Comparison of ENCODE assay signal across 1 fruit fly cellular context in genomic region chr3L:1569162-1569965, dm6.
TF ChIP-seq lines count a peak whose summit lies in the region.

Tmep (plus strand) TSS chr3L:1569181.

TF ChIP-seq in whole organism, embryonic, 481 proteins besides CTCF, POLR2A, EP300 and RAD21 (continued from another document):
- no peak for TF ChIP-seq br (optimal IDR thresholded peaks at IDR 0.05; lab: Kevin White, UChicago)
- no peak for TF ChIP-seq fd96Cb (tag; optimal IDR thresholded peaks at IDR 0.05; lab: Kevin White, UChicago)
- no peak for TF ChIP-seq CG3065 (GFP tag; optimal IDR thresholded peaks at IDR 0.05; lab: Kevin White, UChicago)
- no peak for TF ChIP-seq CG4404 (GFP tag; IDR thresholded peaks at IDR 0.05; lab: Robert Waterston, UW)
- no peak for TF ChIP-seq CG3726 (GFP tag; IDR thresholded peaks at IDR 0.05; lab: Robert Waterston, UW)
- no peak for TF ChIP-seq CG2889 (GFP tag; IDR thresholded peaks at IDR 0.05; lab: Robert Waterston, UW)
- TF ChIP-seq h (optimal IDR thresholded peaks at IDR 0.05; lab: Kevin White, UChicago) = no peak
- no peak for TF ChIP-seq CG4282 (GFP tag; optimal IDR thresholded peaks at IDR 0.05; lab: Kevin White, UChicago)
- no peak for TF ChIP-seq slbo (GFP tag; IDR thresholded peaks at IDR 0.05; lab: Robert Waterston, UW)
- no peak for TF ChIP-seq Spps (tag; optimal IDR thresholded peaks at IDR 0.05; lab: Kevin White, UChicago)
- no peak for TF ChIP-seq CG2875 (GFP tag; optimal IDR thresholded peaks at IDR 0.05; lab: Kevin White, UChicago)
- TF ChIP-seq CG2120 (GFP tag; optimal IDR thresholded peaks at IDR 0.05; lab: Kevin White, UChicago) = no peak
- TF ChIP-seq Med (GFP tag; lab: Kevin White, UChicago) = peak; percentile 44
- no peak for TF ChIP-seq CG13775 (GFP tag; optimal IDR thresholded peaks at IDR 0.05; lab: Kevin White, UChicago)
- TF ChIP-seq Lpt (GFP tag; optimal IDR thresholded peaks at IDR 0.05; lab: Kevin White, UChicago) = no peak
- TF ChIP-seq CG12391 (tag; optimal IDR thresholded peaks at IDR 0.05; lab: Kevin White, UChicago) = no peak
- no peak for TF ChIP-seq Chrac-16 (GFP tag; optimal IDR thresholded peaks at IDR 0.05; lab: Kevin White, UChicago)
- no peak for TF ChIP-seq Abd-B (GFP tag; optimal IDR thresholded peaks at IDR 0.05; lab: Kevin White, UChicago)
- no peak for TF ChIP-seq usp (GFP tag; optimal IDR thresholded peaks at IDR 0.05; lab: Kevin White, UChicago)
- TF ChIP-seq Doc2 (GFP tag; IDR thresholded peaks at IDR 0.05; lab: Robert Waterston, UW) = no peak
- no peak for TF ChIP-seq gce (GFP tag; IDR thresholded peaks at IDR 0.05; lab: Robert Waterston, UW)
- no peak for TF ChIP-seq dm (GFP tag; optimal IDR thresholded peaks at IDR 0.05; lab: Kevin White, UChicago)
- TF ChIP-seq ewg (GFP tag; optimal IDR thresholded peaks at IDR 0.05; lab: Kevin White, UChicago) = no peak
- no peak for TF ChIP-seq CG1024 (GFP tag; IDR thresholded peaks at IDR 0.05; lab: Robert Waterston, UW)
- no peak for TF ChIP-seq Dek (tag; optimal IDR thresholded peaks at IDR 0.05; lab: Kevin White, UChicago)
- no peak for TF ChIP-seq CG4328 (GFP tag; optimal IDR thresholded peaks at IDR 0.05; lab: Kevin White, UChicago)
- TF ChIP-seq CG12942 (GFP tag; optimal IDR thresholded peaks at IDR 0.05; lab: Kevin White, UChicago) = no peak
- TF ChIP-seq MTF-1 (GFP tag; optimal IDR thresholded peaks at IDR 0.05; lab: Kevin White, UChicago; ENCODE audit: borderline replicate concordance) = peak; percentile 8
- TF ChIP-seq CG6689 (GFP tag; IDR thresholded peaks at IDR 0.05; lab: Robert Waterston, UW) = no peak
- TF ChIP-seq Hr39 (optimal IDR thresholded peaks at IDR 0.05; lab: Kevin White, UChicago) = no peak
- no peak for TF ChIP-seq unpg (GFP tag; optimal IDR thresholded peaks at IDR 0.05; lab: Kevin White, UChicago)
- peak; percentile 4 for TF ChIP-seq CG12659 (GFP tag; optimal IDR thresholded peaks at IDR 0.05; lab: Kevin White, UChicago)
- TF ChIP-seq CrebB (tag; optimal IDR thresholded peaks at IDR 0.05; lab: Kevin White, UChicago) = no peak
- TF ChIP-seq row (GFP tag; IDR thresholded peaks at IDR 0.05; lab: Robert Waterston, UW) = no peak; the same call in 2 of the 3 replicates
- no peak for TF ChIP-seq CG4707 (GFP tag; optimal IDR thresholded peaks at IDR 0.05; lab: Kevin White, UChicago)
- peak; percentile 3 for TF ChIP-seq Ets97D (GFP tag; optimal IDR thresholded peaks at IDR 0.05; lab: Kevin White, UChicago)
- no peak for TF ChIP-seq Optix (GFP tag; IDR thresholded peaks at IDR 0.05; lab: Robert Waterston, UW)
- TF ChIP-seq tio (GFP tag; optimal IDR thresholded peaks at IDR 0.05; lab: Kevin White, UChicago) = no peak
- TF ChIP-seq CG13894 (tag; optimal IDR thresholded peaks at IDR 0.05; lab: Kevin White, UChicago) = no peak
- TF ChIP-seq CG16813 (GFP tag; IDR thresholded peaks at IDR 0.05; lab: Robert Waterston, UW; ENCODE audit: partially characterized antibody) = 0 out of 3 replicates have a peak, but pooled peaks have one; percentile 15
- TF ChIP-seq CG9727 (GFP tag; optimal IDR thresholded peaks at IDR 0.05; lab: Kevin White, UChicago) = no peak
- TF ChIP-seq zen (tag; optimal IDR thresholded peaks at IDR 0.05; lab: Kevin White, UChicago) = no peak
- TF ChIP-seq kah (GFP tag; optimal IDR thresholded peaks at IDR 0.05; lab: Kevin White, UChicago) = no peak
- no peak for TF ChIP-seq ato (GFP tag; IDR thresholded peaks at IDR 0.05; lab: Robert Waterston, UW; ENCODE audit: partially characterized antibody)
- no peak for TF ChIP-seq so (GFP tag; IDR thresholded peaks at IDR 0.05; lab: Robert Waterston, UW)
- TF ChIP-seq NC2β (GFP tag; optimal IDR thresholded peaks at IDR 0.05; lab: Kevin White, UChicago) = no peak
- no peak for TF ChIP-seq CG8944 (GFP tag; optimal IDR thresholded peaks at IDR 0.05; lab: Kevin White, UChicago)
- TF ChIP-seq Dip2 (GFP tag; IDR thresholded peaks at IDR 0.05; lab: Robert Waterston, UW) = no peak
- no peak for TF ChIP-seq CG6813 (GFP tag; optimal IDR thresholded peaks at IDR 0.05; lab: Kevin White, UChicago)
- TF ChIP-seq her (GFP tag; optimal IDR thresholded peaks at IDR 0.05; lab: Kevin White, UChicago) = no peak
- TF ChIP-seq CG3281 (GFP tag; optimal IDR thresholded peaks at IDR 0.05; lab: Kevin White, UChicago) = peak; percentile 17
- no peak for TF ChIP-seq CG10654 (GFP tag; optimal IDR thresholded peaks at IDR 0.05; lab: Kevin White, UChicago)
- TF ChIP-seq CG11247 (GFP tag; IDR thresholded peaks at IDR 0.05; lab: Robert Waterston, UW) = no peak
- no peak for TF ChIP-seq ham (GFP tag; IDR thresholded peaks at IDR 0.05; lab: Robert Waterston, UW)
- no peak for TF ChIP-seq CG14014 (GFP tag; IDR thresholded peaks at IDR 0.05; lab: Robert Waterston, UW)
- TF ChIP-seq CG17385 (GFP tag; optimal IDR thresholded peaks at IDR 0.05; lab: Kevin White, UChicago) = peak; percentile 89
- TF ChIP-seq bsh (GFP tag; optimal IDR thresholded peaks at IDR 0.05; lab: Kevin White, UChicago) = no peak
- no peak for TF ChIP-seq trem (tag; optimal IDR thresholded peaks at IDR 0.05; lab: Kevin White, UChicago)
- peak; percentile 67 for TF ChIP-seq CG30020 (tag; optimal IDR thresholded peaks at IDR 0.05; lab: Kevin White, UChicago)
- no peak for TF ChIP-seq wdn (GFP tag; IDR thresholded peaks at IDR 0.05; lab: Robert Waterston, UW)
- no peak for TF ChIP-seq Scr (GFP tag; IDR thresholded peaks at IDR 0.05; lab: Robert Waterston, UW; ENCODE audit: partially characterized antibody)
- TF ChIP-seq CG6254 (GFP tag; optimal IDR thresholded peaks at IDR 0.05; lab: Kevin White, UChicago) = no peak
- no peak for TF ChIP-seq CG42726 (GFP tag; IDR thresholded peaks at IDR 0.05; lab: Robert Waterston, UW; ENCODE audit: partially characterized antibody)
- TF ChIP-seq ttk (GFP tag; IDR thresholded peaks at IDR 0.05; lab: Robert Waterston, UW) = no peak
- TF ChIP-seq CG32767 (GFP tag; IDR thresholded peaks at IDR 0.05; lab: Robert Waterston, UW) = no peak
- peak; percentile 28 for TF ChIP-seq mirr (GFP tag; optimal IDR thresholded peaks at IDR 0.05; lab: Kevin White, UChicago)
- no peak for TF ChIP-seq fd102C (GFP tag; optimal IDR thresholded peaks at IDR 0.05; lab: Kevin White, UChicago)
- no peak for TF ChIP-seq fru (optimal IDR thresholded peaks at IDR 0.05; lab: Kevin White, UChicago)
- TF ChIP-seq aop (GFP tag; IDR thresholded peaks at IDR 0.05; lab: Robert Waterston, UW) = no peak
- TF ChIP-seq ftz-f1 (GFP tag; optimal IDR thresholded peaks at IDR 0.05; lab: Kevin White, UChicago) = no peak
- TF ChIP-seq kay (GFP tag; optimal IDR thresholded peaks at IDR 0.05; lab: Kevin White, UChicago) = no peak
- TF ChIP-seq CG12155 (GFP tag; optimal IDR thresholded peaks at IDR 0.05; lab: Kevin White, UChicago) = no peak
- peak; percentile 33; the same call in 1 of the 2 replicates for TF ChIP-seq amos (GFP tag; IDR thresholded peaks at IDR 0.05; lab: Robert Waterston, UW; ENCODE audit: partially characterized antibody)
- TF ChIP-seq esg (GFP tag; conservative IDR thresholded peaks at IDR 0.05; lab: Robert Waterston, UW) = no peak
- no peak for TF ChIP-seq Deaf1 (tag; optimal IDR thresholded peaks at IDR 0.05; lab: Kevin White, UChicago)
- TF ChIP-seq maf-S (GFP tag; optimal IDR thresholded peaks at IDR 0.05; lab: Kevin White, UChicago) = no peak
- TF ChIP-seq CG13624 (GFP tag; optimal IDR thresholded peaks at IDR 0.05; lab: Kevin White, UChicago) = no peak
- TF ChIP-seq CG9609 (GFP tag; optimal IDR thresholded peaks at IDR 0.05; lab: Kevin White, UChicago) = no peak
- no peak for TF ChIP-seq sim (GFP tag; IDR thresholded peaks at IDR 0.05; lab: Robert Waterston, UW)
- TF ChIP-seq Poxn (GFP tag; IDR thresholded peaks at IDR 0.05; lab: Robert Waterston, UW) = no peak
- TF ChIP-seq CG1647 (GFP tag; optimal IDR thresholded peaks at IDR 0.05; lab: Kevin White, UChicago) = no peak
- TF ChIP-seq vfl (GFP tag; optimal IDR thresholded peaks at IDR 0.05; lab: Kevin White, UChicago) = no peak
- TF ChIP-seq H2.0 (GFP tag; IDR thresholded peaks at IDR 0.05; lab: Robert Waterston, UW) = no peak
- no peak for TF ChIP-seq Atf3 (GFP tag; optimal IDR thresholded peaks at IDR 0.05; lab: Kevin White, UChicago)
- TF ChIP-seq YL-1 (GFP tag; optimal IDR thresholded peaks at IDR 0.05; lab: Kevin White, UChicago) = peak; percentile 8
- no peak for TF ChIP-seq CG18262 (tag; optimal IDR thresholded peaks at IDR 0.05; lab: Kevin White, UChicago)
- TF ChIP-seq CG3163 (GFP tag; optimal IDR thresholded peaks at IDR 0.05; lab: Kevin White, UChicago) = peak; percentile 8
- no peak for TF ChIP-seq NFAT (GFP tag; IDR thresholded peaks at IDR 0.05; lab: Robert Waterston, UW)
- no peak for TF ChIP-seq sob (GFP tag; IDR thresholded peaks at IDR 0.05; lab: Robert Waterston, UW)
- no peak for TF ChIP-seq CG9817 (tag; optimal IDR thresholded peaks at IDR 0.05; lab: Kevin White, UChicago)
- no peak for TF ChIP-seq NK7.1 (GFP tag; optimal IDR thresholded peaks at IDR 0.05; lab: Kevin White, UChicago)
- TF ChIP-seq CG6854 (GFP tag; optimal IDR thresholded peaks at IDR 0.05; lab: Kevin White, UChicago) = peak; percentile 27
- no peak for TF ChIP-seq gfzf (GFP tag; optimal IDR thresholded peaks at IDR 0.05; lab: Kevin White, UChicago)
- TF ChIP-seq CG15601 (tag; optimal IDR thresholded peaks at IDR 0.05; lab: Kevin White, UChicago) = no peak
- no peak for TF ChIP-seq Hmr (GFP tag; optimal IDR thresholded peaks at IDR 0.05; lab: Kevin White, UChicago)
- TF ChIP-seq CG10979 (tag; optimal IDR thresholded peaks at IDR 0.05; lab: Kevin White, UChicago) = no peak
- TF ChIP-seq CG11085 (GFP tag; IDR thresholded peaks at IDR 0.05; lab: Robert Waterston, UW) = no peak
- no peak for TF ChIP-seq sqz (GFP tag; optimal IDR thresholded peaks at IDR 0.05; lab: Kevin White, UChicago)
- no peak for TF ChIP-seq sd (tag; optimal IDR thresholded peaks at IDR 0.05; lab: Kevin White, UChicago)
- peak; percentile 13 for TF ChIP-seq sug (tag; optimal IDR thresholded peaks at IDR 0.05; lab: Kevin White, UChicago)
- no peak for TF ChIP-seq schlank (tag; optimal IDR thresholded peaks at IDR 0.05; lab: Kevin White, UChicago)
- TF ChIP-seq lbe (GFP tag; optimal IDR thresholded peaks at IDR 0.05; lab: Kevin White, UChicago) = no peak
- no peak for TF ChIP-seq tup (GFP tag; optimal IDR thresholded peaks at IDR 0.05; lab: Kevin White, UChicago)
- no peak for TF ChIP-seq Asciz (GFP tag; optimal IDR thresholded peaks at IDR 0.05; lab: Kevin White, UChicago)
- no peak for TF ChIP-seq CG10267 (tag; optimal IDR thresholded peaks at IDR 0.05; lab: Kevin White, UChicago)
- TF ChIP-seq CG14667 (GFP tag; IDR thresholded peaks at IDR 0.05; lab: Robert Waterston, UW) = no peak
- TF ChIP-seq CG5180 (GFP tag; optimal IDR thresholded peaks at IDR 0.05; lab: Kevin White, UChicago) = no peak
- TF ChIP-seq nom (GFP tag; optimal IDR thresholded peaks at IDR 0.05; lab: Kevin White, UChicago) = no peak
